Fruit fly (Drosophila melanogaster) whole organism, embryonic: ENCODE results near the gene BORCS5.

Experiments
- Ada2b ChIP-seq: fragments of 200-800 bp; sonication (Bioruptor generic); IDR thresholded peaks from 2 replicates; pipeline ENCODE4 v1.3.6; 2022; ENCODE audit warnings: missing biosample characterization, missing genetic modification characterization
- BEAF-32 ChIP-seq: fragments of 200-800 bp; sonication (Bioruptor generic); optimal IDR thresholded peaks from 3 replicates; lab custom pipeline; 2017; ENCODE audit warnings: missing biosample characterization, missing genetic modification characterization, mild to moderate bottlenecking, moderate library complexity, missing genetic modification reagents
- Bteb2 ChIP-seq: fragments of 200-800 bp; sonication (Bioruptor generic); optimal IDR thresholded peaks from 2 replicates; lab custom pipeline; 2016; ENCODE audit warnings: missing biosample characterization, missing genetic modification characterization
- CG10979 ChIP-seq: fragments of 200-800 bp; sonication (Bioruptor generic); optimal IDR thresholded peaks from 2 replicates; lab custom pipeline; 2018; ENCODE audit warnings: missing biosample characterization, mild to moderate bottlenecking, missing genetic modification characterization, moderate library complexity
- CG11247 ChIP-seq: fragments of 200-800 bp; sonication (Bioruptor generic); IDR thresholded peaks from 2 replicates; pipeline ENCODE4 v1.3.6; 2022; ENCODE audit warnings: missing biosample characterization, missing genetic modification characterization
- CG12071 ChIP-seq: fragments of 200-800 bp; sonication (Bioruptor generic); optimal IDR thresholded peaks from 3 replicates; lab custom pipeline; 2018; ENCODE audit warnings: missing biosample characterization, mild to moderate bottlenecking, missing genetic modification characterization
- CG15696 ChIP-seq: fragments of 200-800 bp; sonication (Bioruptor generic); optimal IDR thresholded peaks from 2 replicates; lab custom pipeline; 2019; ENCODE audit warnings: missing biosample characterization, mild to moderate bottlenecking, missing genetic modification characterization, moderate library complexity
- CG1603 ChIP-seq: fragments of 200-800 bp; sonication (Bioruptor generic); optimal IDR thresholded peaks from 2 replicates; lab custom pipeline; 2019; ENCODE audit warnings: missing biosample characterization, mild to moderate bottlenecking, missing genetic modification characterization, moderate library complexity
- CG16863 ChIP-seq: fragments of 200-800 bp; sonication (Bioruptor generic); optimal IDR thresholded peaks from 3 replicates; lab custom pipeline; 2016; ENCODE audit warnings: missing biosample characterization, missing genetic modification characterization
- CG17186 ChIP-seq: fragments of 200-800 bp; sonication (Bioruptor generic); optimal IDR thresholded peaks from 3 replicates; lab custom pipeline; 2017; ENCODE audit warnings: missing biosample characterization, missing genetic modification reagents, missing genetic modification characterization
- CG17361 ChIP-seq: fragments of 200-800 bp; sonication (Bioruptor generic); IDR thresholded peaks from 3 replicates; pipeline ENCODE4 v1.3.6; 2022; ENCODE audit warnings: missing biosample characterization, missing genetic modification characterization
- CG17829 ChIP-seq: fragments of 200-800 bp; optimal IDR thresholded peaks from 2 replicates; lab custom pipeline; 2019; ENCODE audit warnings: missing biosample characterization, mild to moderate bottlenecking, missing genetic modification characterization, moderate library complexity
- CG17912 ChIP-seq: fragments of 200-800 bp; sonication (Bioruptor generic); optimal IDR thresholded peaks from 2 replicates; lab custom pipeline; 2018; ENCODE audit warnings: missing biosample characterization, mild to moderate bottlenecking, missing genetic modification characterization
- CG18599 ChIP-seq: fragments of 200-800 bp; sonication (Bioruptor generic); optimal IDR thresholded peaks from 3 replicates; lab custom pipeline; 2017; ENCODE audit warnings: missing biosample characterization, missing genetic modification characterization, mild to moderate bottlenecking, moderate library complexity, missing genetic modification reagents
- CG2875 ChIP-seq: fragments of 200-800 bp; sonication (Bioruptor generic); optimal IDR thresholded peaks from 2 replicates; lab custom pipeline; 2017; ENCODE audit warnings: missing biosample characterization, mild to moderate bottlenecking, missing genetic modification characterization, missing genetic modification reagents
- CG31388 ChIP-seq: fragments of 200-800 bp; sonication (Bioruptor generic); optimal IDR thresholded peaks from 2 replicates; lab custom pipeline; 2016; ENCODE audit warnings: missing biosample characterization, missing genetic modification characterization
- CG32532 ChIP-seq: fragments of 200-800 bp; sonication (Bioruptor generic); IDR thresholded peaks from 2 replicates; pipeline ENCODE4 v1.3.6; 2022; ENCODE audit warnings: missing biosample characterization, missing genetic modification characterization
- CG43689 ChIP-seq: fragments of 200-800 bp; sonication (Bioruptor generic); IDR thresholded peaks from 2 replicates; pipeline ENCODE4 v1.3.6; 2022; ENCODE audit warnings: missing biosample characterization, missing genetic modification characterization
- CG4707 ChIP-seq: fragments of 200-800 bp; sonication (Bioruptor generic); optimal IDR thresholded peaks from 2 replicates; lab custom pipeline; 2018; ENCODE audit warnings: missing biosample characterization, mild to moderate bottlenecking, missing genetic modification characterization, moderate library complexity
- CG5953 ChIP-seq: fragments of 200-800 bp; sonication (Bioruptor generic); IDR thresholded peaks from 2 replicates; pipeline ENCODE4 v1.3.6; 2022; ENCODE audit warnings: missing biosample characterization, missing genetic modification characterization
- CG6272 ChIP-seq: fragments of 200-800 bp; sonication (Bioruptor generic); IDR thresholded peaks from 2 replicates; pipeline ENCODE4 v1.3.6; 2022; ENCODE audit warnings: missing biosample characterization, missing genetic modification characterization
- CG9437 ChIP-seq: fragments of 200-800 bp; sonication (Bioruptor generic); optimal IDR thresholded peaks from 2 replicates; lab custom pipeline; 2018; ENCODE audit warnings: missing biosample characterization, mild to moderate bottlenecking, missing genetic modification characterization
- Dbx ChIP-seq: fragments of 200-800 bp; sonication (Bioruptor generic); IDR thresholded peaks from 3 replicates; pipeline ENCODE4 v1.3.6; 2022; ENCODE audit warnings: missing biosample characterization, missing genetic modification characterization
- Doc2 ChIP-seq: fragments of 200-800 bp; sonication (Bioruptor generic); IDR thresholded peaks from 2 replicates; pipeline ENCODE4 v1.3.6; 2022; ENCODE audit warnings: missing biosample characterization, missing genetic modification characterization
- Eip74EF ChIP-seq, 2 experiments: fragments of 200-800 bp in 1 of 2; fragments of >200 bp in 1 of 2; sonication (Bioruptor generic) in 1 of 2; optimal IDR thresholded peaks; 2 replicates each; lab custom pipeline; 2017 to 2019; ENCODE audit warnings: missing biosample characterization in 2 of 2, missing genetic modification characterization in 2 of 2, mild to moderate bottlenecking in 1 of 2, moderate library complexity in 1 of 2
- Ets97D ChIP-seq: fragments of 200-800 bp; sonication (Bioruptor generic); optimal IDR thresholded peaks from 3 replicates; lab custom pipeline; 2016; ENCODE audit warnings: missing biosample characterization, missing genetic modification characterization
- H15 ChIP-seq: fragments of 200-800 bp; sonication (Bioruptor generic); IDR thresholded peaks from 3 replicates; pipeline ENCODE4 v1.3.6; 2022; ENCODE audit warnings: missing biosample characterization, missing genetic modification characterization
- Jarid2 ChIP-seq: fragments of 200-800 bp; sonication (Bioruptor generic); optimal IDR thresholded peaks from 3 replicates; lab custom pipeline; 2017; ENCODE audit warnings: mild to moderate bottlenecking, missing biosample characterization, missing genetic modification reagents, missing genetic modification characterization
- NC2α ChIP-seq: fragments of 200-800 bp; sonication (Bioruptor generic); optimal IDR thresholded peaks from 2 replicates; lab custom pipeline; 2016; ENCODE audit warnings: missing biosample characterization, missing genetic modification characterization
- NFAT ChIP-seq: fragments of 200-800 bp; sonication (Bioruptor generic); IDR thresholded peaks from 2 replicates; pipeline ENCODE4 v1.3.6; 2022; ENCODE audit warnings: missing biosample characterization, missing genetic modification characterization
- Neu2 ChIP-seq: fragments of 200-800 bp; sonication (Bioruptor generic); optimal IDR thresholded peaks from 3 replicates; lab custom pipeline; 2016; ENCODE audit warnings: missing biosample characterization, missing genetic modification characterization, borderline replicate concordance
- Sry-β ChIP-seq: fragments of 200-800 bp; sonication (Bioruptor generic); optimal IDR thresholded peaks from 2 replicates; lab custom pipeline; 2018; ENCODE audit warnings: missing biosample characterization, mild to moderate bottlenecking, missing genetic modification characterization, moderate library complexity
- ara ChIP-seq: fragments of 200-800 bp; sonication (Bioruptor generic); IDR thresholded peaks from 2 replicates; pipeline ENCODE4 v1.3.6; 2022; ENCODE audit warnings: missing biosample characterization, missing genetic modification characterization
- ase ChIP-seq: fragments of 200-800 bp; sonication (Bioruptor generic); IDR thresholded peaks from 3 replicates; pipeline ENCODE4 v1.3.6; 2022; ENCODE audit warnings: missing biosample characterization, missing genetic modification characterization
- ato ChIP-seq: fragments of 200-800 bp; sonication (Bioruptor generic); IDR thresholded peaks from 2 replicates; pipeline ENCODE4 v1.3.6; 2022; ENCODE audit warnings: missing biosample characterization, missing genetic modification characterization; ENCODE audit not compliant: partially characterized antibody
- bab2 ChIP-seq: fragments of 200-800 bp; sonication (Bioruptor generic); optimal IDR thresholded peaks from 2 replicates; lab custom pipeline; 2016; ENCODE audit warnings: missing biosample characterization, missing genetic modification characterization
- bbx ChIP-seq: fragments of 200-800 bp; sonication (Bioruptor generic); IDR thresholded peaks from 2 replicates; pipeline ENCODE4 v1.3.6; 2022; ENCODE audit warnings: missing biosample characterization, missing genetic modification characterization; ENCODE audit not compliant: partially characterized antibody
- dati ChIP-seq: fragments of 200-800 bp; sonication (Bioruptor generic); IDR thresholded peaks from 2 replicates; pipeline ENCODE4 v1.3.6; 2022; ENCODE audit warnings: missing biosample characterization, missing genetic modification characterization
- fru ChIP-seq: fragments of >200 bp; optimal IDR thresholded peaks from 2 replicates; lab custom pipeline; 2017
- jumu ChIP-seq: fragments of 200-800 bp; sonication (Bioruptor generic); optimal IDR thresholded peaks from 3 replicates; lab custom pipeline; 2016; ENCODE audit warnings: missing biosample characterization, missing genetic modification characterization
- lola ChIP-seq, 3 experiments: fragments of >200 bp in 2 of 3; fragments of 200-800 bp in 1 of 3; sonication (Bioruptor generic) in 1 of 3; optimal IDR thresholded peaks; 2 replicates each; lab custom pipeline; 2017 to 2019; ENCODE audit warnings: missing biosample characterization in 3 of 3, missing genetic modification characterization in 3 of 3, mild to moderate bottlenecking in 1 of 3, moderate library complexity in 1 of 3
- pan ChIP-seq, 4 experiments: fragments of >200 bp in 3 of 4; fragments of 200-800 bp in 1 of 4; sonication (Bioruptor generic) in 1 of 4; optimal IDR thresholded peaks in 3 of 4; IDR thresholded peaks in 1 of 4; 2 replicates each; pipeline versions ENCODE4 v1.3.6 to Lab custom; 2017 to 2022; ENCODE audit warnings: missing biosample characterization in 2 of 4, missing genetic modification characterization in 2 of 4, mixed read lengths in 1 of 4
- pb ChIP-seq: fragments of 200-800 bp; sonication (Bioruptor generic); optimal IDR thresholded peaks from 3 replicates; lab custom pipeline; 2016; ENCODE audit warnings: missing biosample characterization, missing genetic modification characterization
- pho ChIP-seq: fragments of 200-800 bp; sonication (Bioruptor generic); optimal IDR thresholded peaks from 2 replicates; lab custom pipeline; 2016; ENCODE audit warnings: missing biosample characterization, missing genetic modification characterization
- repo ChIP-seq: fragments of 200-800 bp; sonication (Bioruptor generic); optimal IDR thresholded peaks from 2 replicates; lab custom pipeline; 2016; ENCODE audit warnings: missing biosample characterization, missing genetic modification characterization
- rib ChIP-seq: fragments of 200-800 bp; sonication (Bioruptor generic); IDR thresholded peaks from 2 replicates; pipeline ENCODE4 v1.3.6; 2022; ENCODE audit warnings: missing biosample characterization, missing genetic modification characterization
- schlank ChIP-seq: fragments of 200-800 bp; sonication (Bioruptor generic); optimal IDR thresholded peaks from 2 replicates; lab custom pipeline; 2018; ENCODE audit warnings: missing biosample characterization, mild to moderate bottlenecking, missing genetic modification characterization
- stwl ChIP-seq: fragments of 200-800 bp; sonication (Bioruptor generic); optimal IDR thresholded peaks from 3 replicates; lab custom pipeline; 2018; ENCODE audit warnings: missing biosample characterization, mild to moderate bottlenecking, missing genetic modification characterization, moderate library complexity
- tll ChIP-seq, 2 experiments: fragments of 200-800 bp in 1 of 2; fragments of >200 bp in 1 of 2; sonication (Bioruptor generic) in 1 of 2; optimal IDR thresholded peaks; 2 replicates each; lab custom pipeline; 2017 to 2019; ENCODE audit warnings: missing biosample characterization in 2 of 2, missing genetic modification characterization in 2 of 2, mild to moderate bottlenecking in 1 of 2, moderate library complexity in 1 of 2
- wek ChIP-seq: fragments of 200-800 bp; sonication (Bioruptor generic); optimal IDR thresholded peaks from 3 replicates; lab custom pipeline; 2018; ENCODE audit warnings: missing biosample characterization, mild to moderate bottlenecking, missing genetic modification characterization, moderate library complexity

The BORCS5 gene

dm6 chrX:11852310-11852709, 20.3 kb downstream of the BORCS5 start, which contains the start of gene p24-1 (continued):
- no peak for TF ChIP-seq CG5953 (GFP tag; lab: Robert Waterston, UW)
- peak; percentile 89 for TF ChIP-seq Ets97D (GFP tag; lab: Kevin White, UChicago)
- no peak for TF ChIP-seq pb (GFP tag; lab: Kevin White, UChicago)
- TF ChIP-seq CG4707 = no peak
- no peak for TF ChIP-seq lola (GFP tag; optimal IDR thresholded peaks at IDR 0.05; lab: Kevin White, UChicago)
- TF ChIP-seq Ada2b (GFP tag; lab: Robert Waterston, UW) = no peak
- TF ChIP-seq tll (GFP tag; optimal IDR thresholded peaks at IDR 0.05; lab: Kevin White, UChicago) = no peak
- TF ChIP-seq Jarid2 (GFP tag; lab: Kevin White, UChicago) = no peak
- no peak for TF ChIP-seq Eip74EF (GFP tag; optimal IDR thresholded peaks at IDR 0.05; lab: Kevin White, UChicago)
- TF ChIP-seq rib (GFP tag; lab: Robert Waterston, UW) = no peak
- no peak for TF ChIP-seq CG2875 (GFP tag; lab: Kevin White, UChicago)
- TF ChIP-seq ato (GFP tag; lab: Robert Waterston, UW) = peak; percentile 83
- no peak for TF ChIP-seq fru (lab: Kevin White, UChicago)
- TF ChIP-seq CG17912 (GFP tag; lab: Kevin White, UChicago) = peak; percentile 15
- no peak for TF ChIP-seq wek (GFP tag; lab: Kevin White, UChicago)
- TF ChIP-seq Bteb2 = peak; percentile 7
- TF ChIP-seq repo = peak; percentile 31
- TF ChIP-seq CG9437 (GFP tag; lab: Kevin White, UChicago) = peak; percentile 80
- no peak for TF ChIP-seq CG12071 (GFP tag; lab: Kevin White, UChicago)
- TF ChIP-seq Doc2 = no peak
- TF ChIP-seq CG1603 (tag; lab: Kevin White, UChicago) = peak; percentile 79
- no peak for TF ChIP-seq ase
- peak; percentile 71; the same call in 2 of the 3 replicates for TF ChIP-seq Dbx (GFP tag; lab: Robert Waterston, UW)
- peak; percentile 7 for TF ChIP-seq CG15696 (tag; lab: Kevin White, UChicago)
- peak; percentile 93 for TF ChIP-seq bbx (GFP tag; lab: Robert Waterston, UW)
- TF ChIP-seq H15 (GFP tag; lab: Robert Waterston, UW) = peak; percentile 13; the same call in 1 of the 3 replicates
- peak; percentile 14 for TF ChIP-seq CG10979
- TF ChIP-seq ara (GFP tag; lab: Robert Waterston, UW) = no peak
- no peak for TF ChIP-seq CG6272
- TF ChIP-seq bab2 (GFP tag; lab: Kevin White, UChicago) = peak; percentile 11
- TF ChIP-seq jumu (GFP tag; lab: Kevin White, UChicago) = peak; percentile 65
- peak; percentile 47 for TF ChIP-seq pho
- no peak for TF ChIP-seq dati (GFP tag; lab: Robert Waterston, UW)
- TF ChIP-seq CG32532 = peak; percentile 73
- no peak for TF ChIP-seq pan (optimal IDR thresholded peaks at IDR 0.05; lab: Kevin White, UChicago)
- TF ChIP-seq pan (GFP tag; optimal IDR thresholded peaks at IDR 0.05 in 1 of 2, IDR thresholded peaks at IDR 0.05 in 1 of 2) = no peak
- peak; percentile 74 for TF ChIP-seq CG17186 (GFP tag; lab: Kevin White, UChicago)
- no peak for TF ChIP-seq schlank (tag; lab: Kevin White, UChicago)
- TF ChIP-seq stwl = peak; percentile 85
- TF ChIP-seq CG31388 = no peak
- peak; percentile 81 for TF ChIP-seq NFAT (GFP tag; lab: Robert Waterston, UW)
- no peak for TF ChIP-seq CG16863 (GFP tag; lab: Kevin White, UChicago)
- 0 out of 3 replicates have a peak, but pooled peaks have one; percentile 13 for TF ChIP-seq CG17361 (GFP tag; lab: Robert Waterston, UW)
- peak; percentile 58 for TF ChIP-seq CG11247 (GFP tag; lab: Robert Waterston, UW)
- no peak for TF ChIP-seq NC2α (GFP tag; lab: Kevin White, UChicago)
- TF ChIP-seq CG18599 (GFP tag; lab: Kevin White, UChicago) = peak; percentile 46
- no peak for TF ChIP-seq CG43689
- TF ChIP-seq Neu2 (GFP tag; lab: Kevin White, UChicago) = no peak
- TF ChIP-seq BEAF-32 = peak; percentile 87
- peak; percentile 50 for TF ChIP-seq CG17829 (tag; lab: Kevin White, UChicago)
- peak; percentile 63 for TF ChIP-seq Sry-β (GFP tag; lab: Kevin White, UChicago)
